Worm (Caenorhabditis elegans): ENCODE data around the gene arp-6.

DNA sequence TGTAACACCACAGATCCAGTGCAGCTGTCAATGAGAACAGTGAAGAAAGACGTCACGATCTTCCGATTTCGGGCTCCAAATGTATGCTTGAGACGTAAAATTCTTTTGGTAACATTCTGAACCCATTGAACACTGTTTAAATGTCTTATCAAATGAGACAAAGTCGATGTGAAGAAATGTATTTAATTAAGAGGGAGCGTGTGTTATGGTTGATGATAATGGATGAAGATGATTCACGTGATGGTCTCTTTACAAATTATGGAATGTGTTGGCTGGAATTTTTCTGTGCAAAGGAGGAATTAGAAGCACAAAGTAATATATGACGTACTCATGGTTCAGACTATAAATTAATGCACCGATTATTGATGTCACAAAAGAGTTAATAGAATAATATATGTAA is 30.2 kb downstream of the arp-6 start:
- no peak for TF ChIP-seq nhr-12 (tag; optimal IDR thresholded peaks at IDR 0.05)
- TF ChIP-seq elt-1 (tag; optimal IDR thresholded peaks at IDR 0.05; ENCODE audit: borderline replicate concordance, insufficient read depth): no peak
- no peak for TF ChIP-seq nhr-237 (tag; optimal IDR thresholded peaks at IDR 0.05)
- no peak for TF ChIP-seq lsy-2 (tag; optimal IDR thresholded peaks at IDR 0.05)
- TF ChIP-seq sptf-1 (tag; optimal IDR thresholded peaks at IDR 0.05): no peak
- no peak for TF ChIP-seq snpc-4 (tag; optimal IDR thresholded peaks at IDR 0.05)
- no peak for TF ChIP-seq unc-62 (GFP tag; optimal IDR thresholded peaks at IDR 0.05)
- no peak for TF ChIP-seq pha-4 (tag; optimal IDR thresholded peaks at IDR 0.05)
- no peak for TF ChIP-seq flh-1 (GFP tag; optimal IDR thresholded peaks at IDR 0.05)
- no peak for TF ChIP-seq unc-39 (tag; optimal IDR thresholded peaks at IDR 0.05)
- no peak for TF ChIP-seq bed-3 (GFP tag; optimal IDR thresholded peaks at IDR 0.05)
